In the genomic region with DNA sequence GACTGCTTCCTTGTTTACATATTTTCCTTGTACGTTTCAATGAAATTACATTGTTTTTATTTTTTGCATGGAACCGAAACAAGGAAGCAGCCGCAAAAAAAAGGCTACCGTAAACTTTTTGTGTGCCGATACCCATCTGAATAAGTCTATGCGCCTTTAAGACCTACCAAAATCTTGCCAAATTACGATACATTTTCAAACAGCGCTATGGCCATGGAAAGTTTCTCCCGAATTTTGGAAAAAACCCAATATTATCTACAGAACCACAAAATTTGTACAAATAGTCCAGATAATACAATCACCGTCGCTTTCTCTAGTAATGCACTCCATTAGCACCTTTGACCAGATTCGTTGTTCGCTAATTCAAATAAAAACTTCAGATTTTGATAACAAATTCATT, we compare ENCODE assay signal across 1 worm cellular context.
TF ChIP-seq lines count a peak whose summit lies in the region.

No protein-coding gene starts in this region.

TF ChIP-seq in whole organism, L4 larva, 104 proteins besides CTCF, POLR2A, EP300 and RAD21 (continued from another document):
- no peak for TF ChIP-seq fkh-10 (GFP tag; optimal IDR thresholded peaks at IDR 0.05; lab: Kevin White, UChicago)
- no peak for TF ChIP-seq lir-3 (tag; optimal IDR thresholded peaks at IDR 0.05; lab: Kevin White, UChicago)
- no peak for TF ChIP-seq dmd-9 (GFP tag; IDR thresholded peaks at IDR 0.05; lab: Robert Waterston, UW)
- TF ChIP-seq F49E8.2 (tag; optimal IDR thresholded peaks at IDR 0.05; lab: Kevin White, UChicago; ENCODE audit: borderline replicate concordance), result peak; percentile 23
- no peak for TF ChIP-seq cey-2 (tag; optimal IDR thresholded peaks at IDR 0.05; lab: Kevin White, UChicago; ENCODE audit: borderline replicate concordance, insufficient read depth)
- TF ChIP-seq lin-1 (GFP tag; IDR thresholded peaks at IDR 0.05; lab: Robert Waterston, UW), result 0 out of 2 replicates have a peak, but pooled peaks have one; percentile 29
- TF ChIP-seq T20F7.1 (GFP tag; optimal IDR thresholded peaks at IDR 0.05; lab: Kevin White, UChicago), result no peak
- TF ChIP-seq F37D6.2 (tag; optimal IDR thresholded peaks at IDR 0.05; lab: Kevin White, UChicago), result no peak
- TF ChIP-seq tag-97 (GFP tag; IDR thresholded peaks at IDR 0.05; lab: Robert Waterston, UW), result no peak
